Worm (Caenorhabditis elegans): ENCODE measurements around the gene gst-37.

Gene gst-37

ce11 chrV:1957110-1957509, 35.7 kb downstream of the gst-37 start, which contains the start of gene fipr-25:
TSS of gene fipr-25 (plus strand) at chrV:1957410.
- no peak for TF ChIP-seq ztf-11 (tag; optimal IDR thresholded peaks at IDR 0.05)
- no peak for TF ChIP-seq nhr-12 (tag; optimal IDR thresholded peaks at IDR 0.05)
- TF ChIP-seq unc-62 (GFP tag; optimal IDR thresholded peaks at IDR 0.05): no peak
- no peak for TF ChIP-seq blmp-1 (tag; optimal IDR thresholded peaks at IDR 0.05)
- no peak for TF ChIP-seq tbx-8 (GFP tag; optimal IDR thresholded peaks at IDR 0.05)
- no peak for TF ChIP-seq mep-1 (tag; optimal IDR thresholded peaks at IDR 0.05)
- TF ChIP-seq nhr-237 (tag; optimal IDR thresholded peaks at IDR 0.05): no peak
- TF ChIP-seq pha-4 (tag; optimal IDR thresholded peaks at IDR 0.05): no peak
- no peak for TF ChIP-seq flh-1 (GFP tag; optimal IDR thresholded peaks at IDR 0.05)
- TF ChIP-seq sptf-1 (tag; optimal IDR thresholded peaks at IDR 0.05): no peak
- TF ChIP-seq snpc-4 (tag; optimal IDR thresholded peaks at IDR 0.05): no peak
- no peak for TF ChIP-seq nhr-2 (tag; optimal IDR thresholded peaks at IDR 0.05)
- TF ChIP-seq mab-5 (tag; optimal IDR thresholded peaks at IDR 0.05): no peak
- TF ChIP-seq unc-39 (tag; optimal IDR thresholded peaks at IDR 0.05): no peak
- TF ChIP-seq lsy-2 (tag; optimal IDR thresholded peaks at IDR 0.05): no peak
- TF ChIP-seq lin-32 (GFP tag; optimal IDR thresholded peaks at IDR 0.05): no peak
- TF ChIP-seq nhr-76 (tag; optimal IDR thresholded peaks at IDR 0.05): no peak
- no peak for TF ChIP-seq ceh-43 (GFP tag; optimal IDR thresholded peaks at IDR 0.05)
- no peak for TF ChIP-seq lin-13 (tag; optimal IDR thresholded peaks at IDR 0.05)
- no peak for TF ChIP-seq ceh-39 (tag; optimal IDR thresholded peaks at IDR 0.05)

ce11 chrV:1961453-1961852, 40.0 kb downstream of the gst-37 start, which contains the start of gene Y40B10B.1:
TSS of gene Y40B10B.1 (minus strand) at chrV:1961553.
- TF ChIP-seq ceh-43 (GFP tag; optimal IDR thresholded peaks at IDR 0.05) (no peak), sptf-1 (tag; optimal IDR thresholded peaks at IDR 0.05) (no peak), nhr-2 (tag; optimal IDR thresholded peaks at IDR 0.05) (no peak), mep-1 (tag; optimal IDR thresholded peaks at IDR 0.05) (no peak), pha-4 (tag; optimal IDR thresholded peaks at IDR 0.05) (no peak), elt-1 (tag; optimal IDR thresholded peaks at IDR 0.05; ENCODE audit: borderline replicate concordance, insufficient read depth) (no peak), nhr-76 (tag; optimal IDR thresholded peaks at IDR 0.05) (no peak)

- TF ChIP-seq sem-2 (GFP tag; optimal IDR thresholded peaks at IDR 0.05): no peak
- TF ChIP-seq cnd-1 (tag; optimal IDR thresholded peaks at IDR 0.05): no peak
- TF ChIP-seq blmp-1 (tag; optimal IDR thresholded peaks at IDR 0.05): no peak
- no peak for TF ChIP-seq unc-120 (tag; optimal IDR thresholded peaks at IDR 0.05; ENCODE audit: poor library complexity, severe bottlenecking)
- TF ChIP-seq ces-1 (GFP tag; optimal IDR thresholded peaks at IDR 0.05): no peak
- no peak for TF ChIP-seq unc-62 (GFP tag; optimal IDR thresholded peaks at IDR 0.05)
- no peak for TF ChIP-seq ztf-11 (tag; optimal IDR thresholded peaks at IDR 0.05)
- no peak for TF ChIP-seq elt-3 (tag; optimal IDR thresholded peaks at IDR 0.05)
- TF ChIP-seq tbx-8 (GFP tag; optimal IDR thresholded peaks at IDR 0.05): no peak
- TF ChIP-seq sptf-1 (tag; optimal IDR thresholded peaks at IDR 0.05): no peak
- TF ChIP-seq hlh-1 (tag; optimal IDR thresholded peaks at IDR 0.05): no peak
- TF ChIP-seq mls-2 (tag; optimal IDR thresholded peaks at IDR 0.05): no peak
- TF ChIP-seq snpc-4 (tag; optimal IDR thresholded peaks at IDR 0.05): no peak
- TF ChIP-seq nhr-237 (tag; optimal IDR thresholded peaks at IDR 0.05): no peak
- TF ChIP-seq ham-2 (GFP tag; optimal IDR thresholded peaks at IDR 0.05): no peak
- no peak for TF ChIP-seq pha-4 (tag; optimal IDR thresholded peaks at IDR 0.05)
- no peak for TF ChIP-seq flh-1 (GFP tag; optimal IDR thresholded peaks at IDR 0.05)
- no peak for TF ChIP-seq ceh-83 (GFP tag; optimal IDR thresholded peaks at IDR 0.05)
These were observed 43.4 kb downstream of the gst-37 start, which contains the start of gene srj-15 for ce11 chrV:1964806-1965205. TSS of gene srj-15 (minus strand) at chrV:1964906.

- TF ChIP-seq elt-1 (tag; optimal IDR thresholded peaks at IDR 0.05; ENCODE audit: borderline replicate concordance, insufficient read depth): no peak
- no peak for TF ChIP-seq unc-39 (tag; optimal IDR thresholded peaks at IDR 0.05)
- TF ChIP-seq ceh-43 (GFP tag; optimal IDR thresholded peaks at IDR 0.05): no peak
- TF ChIP-seq unc-62 (GFP tag; optimal IDR thresholded peaks at IDR 0.05): no peak
- no peak for TF ChIP-seq mab-5 (tag; optimal IDR thresholded peaks at IDR 0.05)
- TF ChIP-seq unc-120 (tag; optimal IDR thresholded peaks at IDR 0.05; ENCODE audit: poor library complexity, severe bottlenecking): no peak
- TF ChIP-seq M03D4.4 (tag; optimal IDR thresholded peaks at IDR 0.05): no peak
- no peak for TF ChIP-seq hlh-1 (tag; optimal IDR thresholded peaks at IDR 0.05)
- no peak for TF ChIP-seq lin-32 (GFP tag; optimal IDR thresholded peaks at IDR 0.05)
These were observed 45.5 kb downstream of the gst-37 start for ce11 chrV:1966962-1967361.

- TF ChIP-seq ceh-43 (GFP tag; optimal IDR thresholded peaks at IDR 0.05) (no peak), unc-62 (GFP tag; optimal IDR thresholded peaks at IDR 0.05) (no peak), mab-5 (tag; optimal IDR thresholded peaks at IDR 0.05) (no peak), mls-2 (tag; optimal IDR thresholded peaks at IDR 0.05) (no peak), unc-120 (tag; optimal IDR thresholded peaks at IDR 0.05; ENCODE audit: poor library complexity, severe bottlenecking) (no peak), ceh-83 (GFP tag; optimal IDR thresholded peaks at IDR 0.05) (no peak), pha-4 (tag; optimal IDR thresholded peaks at IDR 0.05) (no peak), sem-2 (GFP tag; optimal IDR thresholded peaks at IDR 0.05) (no peak), drap-1 (GFP tag; optimal IDR thresholded peaks at IDR 0.05) (no peak), ztf-11 (tag; optimal IDR thresholded peaks at IDR 0.05) (no peak), zip-8 (tag; optimal IDR thresholded peaks at IDR 0.05) (no peak), blmp-1 (tag; optimal IDR thresholded peaks at IDR 0.05) (no peak), unc-39 (tag; optimal IDR thresholded peaks at IDR 0.05) (no peak), nhr-76 (tag; optimal IDR thresholded peaks at IDR 0.05) (no peak), mep-1 (tag; optimal IDR thresholded peaks at IDR 0.05) (no peak), elt-3 (tag; optimal IDR thresholded peaks at IDR 0.05) (no peak), tbx-8 (GFP tag; optimal IDR thresholded peaks at IDR 0.05) (no peak), nhr-237 (tag; optimal IDR thresholded peaks at IDR 0.05) (no peak), sptf-1 (tag; optimal IDR thresholded peaks at IDR 0.05) (no peak), ces-1 (GFP tag; optimal IDR thresholded peaks at IDR 0.05) (no peak)
These were observed 47.4 kb downstream of the gst-37 start for ce11 chrV:1968809-1969208.
